Fruit fly (Drosophila melanogaster): ENCODE results near the gene Rcd2.

Rcd2 gene

dm6 chr3L:20536919-20537318 is 3.3 kb downstream of the Rcd2 start:
- TF ChIP-seq CG5204 (GFP tag; optimal IDR thresholded peaks at IDR 0.05) (no peak), tj (GFP tag; optimal IDR thresholded peaks at IDR 0.05) (no peak), pad (GFP tag; optimal IDR thresholded peaks at IDR 0.05) (no peak), CG33017 (tag; optimal IDR thresholded peaks at IDR 0.05) (no peak), CG7045 (GFP tag; optimal IDR thresholded peaks at IDR 0.05) (no peak), Clk (GFP tag; optimal IDR thresholded peaks at IDR 0.05) (no peak), Mnt (GFP tag; optimal IDR thresholded peaks at IDR 0.05) (no peak), kay (GFP tag; ENCODE audit: borderline replicate concordance) (peak; percentile 63)

DNA sequence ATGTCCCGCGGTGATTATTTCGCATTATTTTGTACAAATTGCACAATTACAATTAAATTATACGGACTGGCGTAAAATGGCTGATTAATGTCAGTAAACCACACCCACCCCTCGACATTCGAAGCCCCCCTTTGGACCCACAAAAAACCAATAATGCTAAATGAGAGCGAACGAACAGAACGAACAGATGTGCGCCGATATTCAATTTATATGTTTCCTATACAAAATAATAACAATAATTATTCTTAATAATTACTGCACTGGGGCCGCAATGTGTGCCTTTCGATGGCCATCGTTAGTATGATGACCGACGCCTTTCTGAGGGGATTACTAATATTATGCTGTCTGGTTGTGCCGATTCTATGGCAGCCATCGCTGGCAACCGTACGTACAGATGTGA is 6.8 kb downstream of the Rcd2 start, which contains the start of gene CG13250:
TSS of gene CG13250 (plus strand) at position 301 of the 400 bp plus-strand sequence.
- TF ChIP-seq CG14711 (tag; optimal IDR thresholded peaks at IDR 0.05), result no peak
- TF ChIP-seq tj (GFP tag; optimal IDR thresholded peaks at IDR 0.05), result peak; percentile 65
- no peak for TF ChIP-seq CG33017 (tag; optimal IDR thresholded peaks at IDR 0.05)
- no peak for TF ChIP-seq Clk (GFP tag; optimal IDR thresholded peaks at IDR 0.05)

DNA sequence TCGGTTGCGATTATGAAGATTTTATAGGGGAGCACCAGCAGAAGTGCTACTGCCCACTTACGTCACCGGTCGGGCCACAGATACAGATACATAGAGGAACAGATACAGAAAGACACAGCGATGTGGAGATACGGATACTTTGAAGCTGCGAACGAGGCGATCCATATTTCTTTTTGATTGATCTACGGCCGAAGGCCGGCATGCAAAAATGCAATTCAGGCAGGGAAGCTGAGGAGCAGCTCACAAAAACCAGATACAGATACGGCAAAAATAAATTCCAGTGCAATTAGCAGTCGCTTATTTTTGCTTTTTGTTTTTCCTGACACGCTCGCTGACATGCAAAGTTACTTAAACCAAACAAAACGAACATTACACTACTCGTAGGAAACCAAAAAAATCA is 9.0 kb downstream of the Rcd2 start:
- TF ChIP-seq ovo (GFP tag; optimal IDR thresholded peaks at IDR 0.05) (no peak), CG11617 (GFP tag; optimal IDR thresholded peaks at IDR 0.05) (no peak), tj (GFP tag; optimal IDR thresholded peaks at IDR 0.05) (no peak), bab1 (GFP tag; optimal IDR thresholded peaks at IDR 0.05) (no peak), Hr96 (GFP tag; optimal IDR thresholded peaks at IDR 0.05) (no peak), pad (GFP tag; optimal IDR thresholded peaks at IDR 0.05) (no peak), CG7101 (tag; optimal IDR thresholded peaks at IDR 0.05) (no peak), CG7045 (GFP tag; optimal IDR thresholded peaks at IDR 0.05) (no peak), Clk (GFP tag; optimal IDR thresholded peaks at IDR 0.05) (no peak), toe (GFP tag; optimal IDR thresholded peaks at IDR 0.05) (no peak), CG33017 (tag; optimal IDR thresholded peaks at IDR 0.05) (no peak), CG1620 (GFP tag; optimal IDR thresholded peaks at IDR 0.05) (no peak), kay (GFP tag; ENCODE audit: borderline replicate concordance) (no peak), cic (GFP tag; optimal IDR thresholded peaks at IDR 0.05) (no peak), CG12768 (GFP tag; optimal IDR thresholded peaks at IDR 0.05) (no peak)

DNA sequence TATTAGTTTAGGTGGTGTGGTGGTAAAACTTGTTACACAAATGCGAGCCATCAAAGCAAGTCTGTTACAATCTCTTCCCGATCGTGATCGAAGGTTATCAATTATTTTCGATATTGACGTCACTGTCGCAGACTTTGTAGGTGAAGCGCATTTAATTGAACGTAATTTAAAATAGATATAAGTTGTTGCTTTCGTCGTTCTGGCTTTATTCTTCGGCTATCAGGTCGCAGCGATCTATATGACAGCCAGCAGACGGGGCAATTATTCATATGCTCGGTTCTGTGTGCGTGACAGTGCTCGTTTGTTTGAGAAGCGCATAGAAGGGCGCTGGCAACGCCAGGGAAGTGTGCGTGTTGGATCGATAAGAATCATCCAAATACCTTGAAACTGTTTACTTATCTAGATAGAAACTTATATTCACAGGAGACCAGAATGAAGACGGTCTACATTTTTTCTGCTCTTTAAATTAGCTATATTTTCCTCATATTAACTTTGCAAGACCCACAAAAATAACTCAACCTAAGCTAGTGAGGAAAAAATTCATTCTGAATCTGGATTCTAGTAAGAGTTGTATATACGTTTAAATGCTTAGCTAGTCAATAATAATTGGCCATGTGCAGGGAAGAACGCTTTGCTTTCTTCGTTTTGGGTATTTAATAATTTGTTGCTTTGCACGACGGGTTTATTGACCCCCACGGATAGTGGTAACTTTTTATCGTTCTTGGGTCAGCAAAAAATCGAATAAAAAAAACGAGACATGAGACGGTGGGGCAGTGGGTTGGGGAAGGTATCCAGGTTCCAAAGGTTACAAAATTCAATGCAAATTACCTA is 9.7 kb downstream of the Rcd2 start:
- peak; percentile 94 for TF ChIP-seq tj (GFP tag; optimal IDR thresholded peaks at IDR 0.05)
- TF ChIP-seq CG5204 (GFP tag; optimal IDR thresholded peaks at IDR 0.05), result no peak
- no peak for TF ChIP-seq toe (GFP tag; optimal IDR thresholded peaks at IDR 0.05)
- TF ChIP-seq CG7045 (GFP tag; optimal IDR thresholded peaks at IDR 0.05), result no peak

DNA sequence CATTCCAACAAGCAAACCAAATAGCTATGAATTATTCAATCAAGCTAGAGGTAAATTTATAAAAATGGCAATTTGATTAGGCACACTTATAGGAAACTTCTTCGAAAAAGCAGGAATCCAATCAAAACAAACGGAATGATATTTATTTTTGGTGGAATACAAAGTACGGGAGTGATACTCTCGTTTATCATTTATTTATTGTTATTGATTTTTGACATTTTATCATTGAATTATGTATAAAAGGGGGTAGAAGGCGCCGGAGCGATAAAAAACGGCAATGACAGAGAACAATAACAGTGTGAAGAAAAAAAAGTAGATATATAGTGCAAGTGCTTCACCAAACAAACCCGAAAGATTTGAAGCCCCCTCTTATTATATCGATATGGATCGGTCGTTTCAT is 10.3 kb downstream of the Rcd2 start:
- TF ChIP-seq kay (GFP tag; ENCODE audit: borderline replicate concordance), result peak; percentile 76
- no peak for TF ChIP-seq Crg-1 (GFP tag; optimal IDR thresholded peaks at IDR 0.05)

DNA sequence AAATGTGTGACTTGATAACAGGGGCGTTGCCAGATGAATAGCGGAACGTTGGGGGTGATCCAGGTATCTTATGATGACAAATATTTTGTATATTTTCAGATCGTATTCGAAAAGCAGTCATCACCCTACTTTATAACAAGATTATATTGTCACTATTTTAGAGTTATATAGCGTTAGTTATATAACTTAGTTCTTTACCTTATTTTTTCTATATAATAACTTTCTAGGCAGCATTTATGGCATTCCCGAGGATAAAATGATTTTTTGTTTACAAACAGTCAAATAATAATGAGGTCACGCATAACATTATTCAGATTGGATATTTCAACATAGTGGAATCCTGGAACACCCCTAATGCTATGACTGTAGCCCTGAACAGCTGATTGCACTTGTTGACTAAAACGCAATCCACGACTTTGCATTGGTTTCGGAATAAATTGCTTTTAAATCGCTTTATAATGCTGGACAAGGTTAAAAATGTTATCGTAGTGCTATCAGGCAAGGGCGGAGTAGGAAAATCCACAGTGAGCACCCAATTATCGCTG is 13.9 kb downstream of the Rcd2 start, which contains the start of gene Nubp2:
TSS of gene Nubp2 (plus strand) at position 381 of the 545 bp plus-strand sequence.
- TF ChIP-seq cic (GFP tag; optimal IDR thresholded peaks at IDR 0.05) (peak; percentile 68), Mnt (GFP tag; optimal IDR thresholded peaks at IDR 0.05) (peak; percentile 92), kay (GFP tag; ENCODE audit: borderline replicate concordance) (peak; percentile 58), CG11617 (GFP tag; optimal IDR thresholded peaks at IDR 0.05) (peak; percentile 96), CG5204 (GFP tag; optimal IDR thresholded peaks at IDR 0.05) (peak; percentile 96), CG1620 (GFP tag; optimal IDR thresholded peaks at IDR 0.05) (peak; percentile 97), toe (GFP tag; optimal IDR thresholded peaks at IDR 0.05) (peak; percentile 98), CG33017 (tag; optimal IDR thresholded peaks at IDR 0.05) (peak; percentile 88), CG14711 (tag; optimal IDR thresholded peaks at IDR 0.05) (peak; percentile 88), CG7101 (tag; optimal IDR thresholded peaks at IDR 0.05) (peak; percentile 94), tj (GFP tag; optimal IDR thresholded peaks at IDR 0.05) (peak; percentile 87), pad (GFP tag; optimal IDR thresholded peaks at IDR 0.05) (peak; percentile 86), CG7045 (GFP tag; optimal IDR thresholded peaks at IDR 0.05) (peak; percentile 96), Clk (GFP tag; optimal IDR thresholded peaks at IDR 0.05) (peak; percentile 90), CG12768 (GFP tag; optimal IDR thresholded peaks at IDR 0.05) (peak; percentile 93), Hr96 (GFP tag; optimal IDR thresholded peaks at IDR 0.05) (peak; percentile 94), bab1 (GFP tag; optimal IDR thresholded peaks at IDR 0.05) (peak; percentile 96), cnc (optimal IDR thresholded peaks at IDR 0.05) (no peak), Crg-1 (GFP tag; optimal IDR thresholded peaks at IDR 0.05) (peak; percentile 91), ovo (GFP tag; optimal IDR thresholded peaks at IDR 0.05) (peak; percentile 91)

DNA sequence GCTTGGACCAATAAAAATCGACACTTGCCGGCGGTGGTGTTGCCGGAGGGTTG is 14.2 kb downstream of the Rcd2 start, which contains the start of gene Pss:
TSS of gene Pss (minus strand) at position 32 of the 53 bp plus-strand sequence.
- TF ChIP-seq CG7045 (GFP tag; optimal IDR thresholded peaks at IDR 0.05) (no peak), ovo (GFP tag; optimal IDR thresholded peaks at IDR 0.05) (no peak), Hr96 (GFP tag; optimal IDR thresholded peaks at IDR 0.05) (no peak), tj (GFP tag; optimal IDR thresholded peaks at IDR 0.05) (no peak), CG7101 (tag; optimal IDR thresholded peaks at IDR 0.05) (no peak), toe (GFP tag; optimal IDR thresholded peaks at IDR 0.05) (no peak), CG12768 (GFP tag; optimal IDR thresholded peaks at IDR 0.05) (no peak), CG11617 (GFP tag; optimal IDR thresholded peaks at IDR 0.05) (no peak), CG1620 (GFP tag; optimal IDR thresholded peaks at IDR 0.05) (no peak), kay (GFP tag; ENCODE audit: borderline replicate concordance) (no peak), Crg-1 (GFP tag; optimal IDR thresholded peaks at IDR 0.05) (no peak), CG14711 (tag; optimal IDR thresholded peaks at IDR 0.05) (no peak), CG5204 (GFP tag; optimal IDR thresholded peaks at IDR 0.05) (no peak)

Measured in whole organism, adult.